Worm (Caenorhabditis elegans) whole organism, midembryonic: ENCODE results near the gene mcp-1.

Experiments
- T22C8.4 ChIP-seq: fragments of 200-800 bp; sonication (Bioruptor generic); IDR thresholded peaks from 2 replicates; pipeline ENCODE4 v1.3.6; 2022; ENCODE audit warnings: missing genetic modification characterization, missing compliant biosample characterization
- cog-1 ChIP-seq: sonication (generic microtip); optimal IDR thresholded peaks from 2 replicates; lab custom pipeline; 2016; ENCODE audit warnings: missing genetic modification characterization, missing compliant biosample characterization
- flt-1 ChIP-seq: fragments of 200-800 bp; sonication (Bioruptor generic); IDR thresholded peaks from 2 replicates; pipeline ENCODE4 v1.3.6; 2022; ENCODE audit warnings: missing genetic modification characterization, missing compliant biosample characterization
- klf-2 ChIP-seq: fragments of 200-800 bp; sonication (Bioruptor generic); conservative IDR thresholded peaks from 2 replicates; pipeline ENCODE4 v1.3.6; 2022; ENCODE audit warnings: missing genetic modification reagents, missing genetic modification characterization, missing compliant biosample characterization
- med-1 ChIP-seq: sonication (generic microtip); optimal IDR thresholded peaks from 2 replicates; lab custom pipeline; 2017; ENCODE audit warnings: missing genetic modification characterization, mild to moderate bottlenecking, missing compliant biosample characterization, antibody characterized with exemption, missing genetic modification reagents; ENCODE audit not compliant: insufficient read depth
- ref-1 ChIP-seq: fragments of 200-800 bp; sonication (Bioruptor generic); conservative IDR thresholded peaks from 2 replicates; pipeline ENCODE4 v1.3.6; 2022; ENCODE audit warnings: missing genetic modification reagents, missing genetic modification characterization, missing compliant biosample characterization
- tab-1 ChIP-seq: fragments of 200-800 bp; sonication (Bioruptor generic); IDR thresholded peaks from 2 replicates; pipeline ENCODE4 v1.3.6; 2022; ENCODE audit warnings: missing genetic modification characterization, missing compliant biosample characterization
- ztf-23 ChIP-seq: fragments of 200-800 bp; sonication (Bioruptor generic); IDR thresholded peaks from 2 replicates; pipeline ENCODE4 v1.3.6; 2022; ENCODE audit warnings: missing genetic modification reagents, missing genetic modification characterization, missing compliant biosample characterization
- ztf-29 ChIP-seq: fragments of 200-800 bp; sonication (Bioruptor generic); IDR thresholded peaks from 2 replicates; pipeline ENCODE4 v1.3.6; 2022; ENCODE audit warnings: missing genetic modification reagents, missing genetic modification characterization, missing compliant biosample characterization

The mcp-1 gene

ce11 chrV:5995598-5995997, 34.0 kb downstream of the mcp-1 start:
- TF ChIP-seq T22C8.4 (GFP tag; lab: Robert Waterston, UW): no peak
- TF ChIP-seq flt-1: no peak
- no peak for TF ChIP-seq ref-1 (GFP tag; lab: Robert Waterston, UW)
- TF ChIP-seq med-1 (GFP tag; lab: Kevin White, UChicago): no peak
- no peak for TF ChIP-seq ztf-29 (GFP tag; lab: Robert Waterston, UW)
- TF ChIP-seq tab-1: no peak
- no peak for TF ChIP-seq klf-2 (GFP tag; lab: Robert Waterston, UW)
- TF ChIP-seq cog-1 (tag; lab: Kevin White, UChicago): no peak
- TF ChIP-seq ztf-23 (GFP tag; lab: Robert Waterston, UW): no peak

- TF ChIP-seq klf-2 (GFP tag; lab: Robert Waterston, UW): no peak
- TF ChIP-seq ref-1 (GFP tag; lab: Robert Waterston, UW): no peak
- no peak for TF ChIP-seq T22C8.4 (GFP tag; lab: Robert Waterston, UW)
- TF ChIP-seq cog-1 (tag; lab: Kevin White, UChicago): no peak
- TF ChIP-seq ztf-29 (GFP tag; lab: Robert Waterston, UW): no peak
Observed at ce11 chrV:5996114-5996513, 34.5 kb downstream of the mcp-1 start, which contains the start of gene cpg-4. TSS of gene cpg-4 (plus strand) at chrV:5996416.

- no peak for TF ChIP-seq ztf-23 (GFP tag; lab: Robert Waterston, UW)
- TF ChIP-seq cog-1 (tag; lab: Kevin White, UChicago): peak; percentile 88
Observed at ce11 chrV:6000368-6000802, 38.8 kb downstream of the mcp-1 start.

DNA sequence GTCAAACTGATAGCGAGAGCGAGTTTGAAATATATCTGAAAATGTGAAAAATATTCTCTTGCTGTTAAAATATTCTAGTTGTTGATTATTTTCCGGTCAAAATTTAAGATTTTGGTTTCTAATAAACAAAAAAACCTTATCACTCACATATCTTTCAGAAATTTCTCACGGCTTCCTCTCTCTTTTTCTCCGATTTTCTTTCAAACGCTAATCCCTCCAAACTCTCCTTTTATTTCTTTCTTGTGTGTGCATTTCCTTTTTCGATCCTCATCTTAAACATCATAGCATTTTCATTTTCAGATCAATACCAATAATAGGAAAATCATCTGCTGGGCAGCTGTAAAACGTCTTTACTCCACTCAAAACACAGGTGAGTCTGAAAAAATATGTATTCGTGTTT, 41.7 kb downstream of the mcp-1 start, which contains the start of gene fos-1:
Gene fos-1, plus strand, starts transcription at position 301 of the 400 bp plus-strand sequence.
- no peak for TF ChIP-seq ztf-23 (GFP tag; lab: Robert Waterston, UW)
- no peak for TF ChIP-seq flt-1
- TF ChIP-seq med-1 (GFP tag; lab: Kevin White, UChicago): no peak
- no peak for TF ChIP-seq cog-1 (tag; lab: Kevin White, UChicago)
- no peak for TF ChIP-seq tab-1
- no peak for TF ChIP-seq ztf-29 (GFP tag; lab: Robert Waterston, UW)
- TF ChIP-seq ref-1 (GFP tag; lab: Robert Waterston, UW): no peak
- no peak for TF ChIP-seq klf-2 (GFP tag; lab: Robert Waterston, UW)
- no peak for TF ChIP-seq T22C8.4 (GFP tag; lab: Robert Waterston, UW)

ce11 chrV:6007927-6008326, 46.3 kb downstream of the mcp-1 start:
- TF ChIP-seq ztf-23 (GFP tag; lab: Robert Waterston, UW) (no peak), ztf-29 (GFP tag; lab: Robert Waterston, UW) (no peak), flt-1 (no peak), klf-2 (GFP tag; lab: Robert Waterston, UW) (no peak), ref-1 (GFP tag; lab: Robert Waterston, UW) (no peak), cog-1 (tag; lab: Kevin White, UChicago) (no peak), T22C8.4 (GFP tag; lab: Robert Waterston, UW) (no peak), tab-1 (no peak)

- TF ChIP-seq cog-1 (tag; lab: Kevin White, UChicago): no peak
- TF ChIP-seq ref-1 (GFP tag; lab: Robert Waterston, UW): no peak
- TF ChIP-seq klf-2 (GFP tag; lab: Robert Waterston, UW): no peak
- no peak for TF ChIP-seq tab-1
- no peak for TF ChIP-seq ztf-29 (GFP tag; lab: Robert Waterston, UW)
- TF ChIP-seq flt-1: no peak
- TF ChIP-seq T22C8.4 (GFP tag; lab: Robert Waterston, UW): no peak
- no peak for TF ChIP-seq med-1 (GFP tag; lab: Kevin White, UChicago)
- TF ChIP-seq ztf-23 (GFP tag; lab: Robert Waterston, UW): no peak
Observed at ce11 chrV:6010642-6011041, 49.0 kb downstream of the mcp-1 start.

- TF ChIP-seq ztf-23 (GFP tag; lab: Robert Waterston, UW) (no peak), tab-1 (no peak), klf-2 (GFP tag; lab: Robert Waterston, UW) (no peak), flt-1 (no peak), ref-1 (GFP tag; lab: Robert Waterston, UW) (no peak), T22C8.4 (GFP tag; lab: Robert Waterston, UW) (no peak), cog-1 (tag; lab: Kevin White, UChicago) (no peak), ztf-29 (GFP tag; lab: Robert Waterston, UW) (no peak), med-1 (GFP tag; lab: Kevin White, UChicago) (no peak)
Observed at ce11 chrV:6012401-6012800, 50.8 kb downstream of the mcp-1 start.

ce11 chrV:6015546-6016089, 54.0 kb downstream of the mcp-1 start:
- TF ChIP-seq med-1 (GFP tag; lab: Kevin White, UChicago) (no peak), cog-1 (tag; lab: Kevin White, UChicago) (no peak), T22C8.4 (GFP tag; lab: Robert Waterston, UW) (no peak), ref-1 (GFP tag; lab: Robert Waterston, UW) (no peak), tab-1 (no peak)

DNA sequence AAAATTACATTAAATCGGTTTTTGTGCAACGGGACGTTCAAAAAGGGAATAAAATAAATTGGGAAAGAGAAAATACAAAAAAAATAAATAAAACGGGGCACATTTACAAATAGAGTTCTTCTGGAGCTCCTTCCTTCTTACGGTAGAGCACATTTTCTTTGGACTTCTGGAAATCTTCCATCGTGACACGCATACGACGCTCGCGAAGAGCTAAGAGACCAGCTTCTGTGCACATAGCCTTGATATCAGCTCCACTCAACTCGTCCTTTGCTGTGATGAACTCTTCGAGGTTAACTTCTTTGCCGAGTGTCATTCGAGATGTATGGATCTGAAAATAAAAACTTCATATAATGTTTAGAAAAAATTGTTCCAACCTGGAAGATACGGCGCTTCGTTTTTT, 54.5 kb downstream of the mcp-1 start:
- no peak for TF ChIP-seq ref-1 (GFP tag; lab: Robert Waterston, UW)
- no peak for TF ChIP-seq cog-1 (tag; lab: Kevin White, UChicago)

- TF ChIP-seq med-1 (GFP tag; lab: Kevin White, UChicago): no peak
- peak; percentile 61 for TF ChIP-seq cog-1 (tag; lab: Kevin White, UChicago)
Observed at ce11 chrV:6017630-6018029, 56.0 kb downstream of the mcp-1 start, which contains the start of the genes rpt-2 and aps-1. TSS of gene rpt-2 (minus strand) at chrV:6017669. TSS of gene aps-1 (plus strand) at chrV:6017970.
